Worm (Caenorhabditis elegans) whole organism, midembryonic: Measurements from ENCODE around the gene K03H6.5.

Experiments used
- cog-1 ChIP-seq: sonication (generic microtip); optimal IDR thresholded peaks from 2 replicates; lab custom pipeline; 2016; ENCODE audit warnings: missing genetic modification characterization, missing compliant biosample characterization
- flt-1 ChIP-seq: fragments of 200-800 bp; sonication (Bioruptor generic); IDR thresholded peaks from 2 replicates; pipeline ENCODE4 v1.3.6; 2022; ENCODE audit warnings: missing genetic modification characterization, missing compliant biosample characterization
- klf-2 ChIP-seq: fragments of 200-800 bp; sonication (Bioruptor generic); conservative IDR thresholded peaks from 2 replicates; pipeline ENCODE4 v1.3.6; 2022; ENCODE audit warnings: missing genetic modification reagents, missing genetic modification characterization, missing compliant biosample characterization
- tab-1 ChIP-seq: fragments of 200-800 bp; sonication (Bioruptor generic); IDR thresholded peaks from 2 replicates; pipeline ENCODE4 v1.3.6; 2022; ENCODE audit warnings: missing genetic modification characterization, missing compliant biosample characterization

DNA sequence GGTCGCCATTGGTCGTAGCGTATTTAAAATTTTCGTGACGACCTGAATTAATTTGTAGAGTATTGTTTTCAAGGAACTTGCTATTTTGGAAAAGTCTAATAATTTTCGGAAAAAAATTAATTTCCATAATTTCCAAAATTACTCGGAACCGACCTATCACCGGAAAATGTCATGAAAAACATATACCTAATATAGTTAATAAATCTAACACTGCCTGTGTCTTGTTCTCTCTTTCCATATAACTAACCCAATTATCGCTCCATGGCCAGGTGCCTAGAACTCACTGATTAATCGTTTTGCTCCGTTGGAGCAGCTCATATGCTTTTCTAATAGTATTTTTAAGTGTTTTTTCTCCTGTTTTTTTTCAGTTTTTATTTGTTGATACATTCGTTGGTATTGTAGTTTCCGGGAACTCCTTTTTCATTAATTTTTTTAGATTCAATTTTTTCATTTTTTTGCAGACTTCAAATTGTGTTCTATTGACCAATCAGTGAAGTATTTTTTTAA, 51.2 kb downstream of the K03H6.5 start, which contains the start of gene Y77E11A.16:
- TF ChIP-seq tab-1 (GFP tag; lab: Robert Waterston, UW) (no peak), klf-2 (GFP tag; lab: Robert Waterston, UW) (no peak), cog-1 (tag; lab: Kevin White, UChicago) (no peak), flt-1 (no peak)
